Fruit fly (Drosophila melanogaster): Measurements from ENCODE around the gene snsl.

DNA sequence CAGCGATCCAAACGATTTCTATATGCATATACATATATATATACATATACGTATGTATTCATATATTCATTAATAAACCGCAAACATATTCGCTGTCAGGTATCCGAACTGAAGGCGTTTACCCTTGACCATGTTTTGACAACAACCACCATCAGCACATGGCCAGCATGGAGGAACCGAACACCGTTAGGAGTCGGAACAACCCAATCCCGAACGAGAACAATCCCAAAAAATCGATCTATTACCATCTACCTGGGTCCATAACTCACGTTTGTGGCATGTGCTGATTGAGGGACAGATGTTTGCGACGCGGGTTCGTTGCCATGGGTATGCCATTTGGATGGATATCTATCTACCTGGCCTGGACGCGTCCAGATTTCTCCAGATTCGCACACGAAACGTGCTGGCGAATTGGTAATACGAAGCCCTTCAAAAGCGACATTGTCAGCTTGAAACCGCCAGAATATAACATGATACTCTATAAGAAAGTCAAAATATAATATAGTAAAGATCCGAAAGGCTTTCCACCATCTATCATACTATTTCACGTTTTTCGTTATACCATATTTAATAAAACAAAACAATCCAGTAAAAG, 17.0 kb downstream of the snsl start, which contains the start of gene CG15625:
- TF ChIP-seq Atf3 (GFP tag; optimal IDR thresholded peaks at IDR 0.05) (no peak), chinmo (GFP tag; IDR thresholded peaks at IDR 0.05; ENCODE audit: partially characterized antibody) (no peak), Ptx1 (GFP tag; IDR thresholded peaks at IDR 0.05) (no peak), bsh (GFP tag; optimal IDR thresholded peaks at IDR 0.05) (no peak), CG13894 (tag; optimal IDR thresholded peaks at IDR 0.05) (no peak), CG11696 (GFP tag; IDR thresholded peaks at IDR 0.05) (no peak), klu (GFP tag; IDR thresholded peaks at IDR 0.05) (no peak), exex (tag; optimal IDR thresholded peaks at IDR 0.05) (no peak), tap (tag; optimal IDR thresholded peaks at IDR 0.05) (no peak), zen2 (GFP tag; IDR thresholded peaks at IDR 0.05; ENCODE audit: partially characterized antibody) (no peak), rib (GFP tag; IDR thresholded peaks at IDR 0.05) (no peak), Rx (GFP tag; IDR thresholded peaks at IDR 0.05) (no peak), CG17802 (tag; optimal IDR thresholded peaks at IDR 0.05) (no peak), CG10462 (GFP tag; optimal IDR thresholded peaks at IDR 0.05) (no peak)

Data from whole organism, embryonic.